Fruit fly (Drosophila melanogaster) whole organism, wandering third instar larva: ENCODE measurements around the gene CG46427.
A peak's percentile ranks its signal among the peaks of the same experiment; 100 is the strongest.

ENCODE experiments used
- CG32264 ChIP-seq: fragments of 200-800 bp; sonication (Bioruptor generic); optimal IDR thresholded peaks from 2 replicates; lab custom pipeline; 2016; ENCODE audit warnings: missing biosample characterization, missing genetic modification characterization
- CG9705 ChIP-seq: fragments of 200-800 bp; sonication (Bioruptor generic); optimal IDR thresholded peaks from 2 replicates; lab custom pipeline; 2018; ENCODE audit warnings: missing biosample characterization, mild to moderate bottlenecking, missing genetic modification characterization
- Dfd ChIP-seq: fragments of >200 bp; optimal IDR thresholded peaks from 2 replicates; lab custom pipeline; 2017; ENCODE audit warnings: missing biosample characterization, missing genetic modification characterization
- Dif ChIP-seq: fragments of 200-275, 200-300 bp; sonication (Bioruptor generic); optimal IDR thresholded peaks from 2 replicates; lab custom pipeline; 2018; ENCODE audit warnings: missing biosample characterization, missing genetic modification characterization; ENCODE audit not compliant: partially characterized antibody
- GATAd ChIP-seq: sonication (Bioruptor generic); optimal IDR thresholded peaks from 2 replicates; lab custom pipeline; 2016; ENCODE audit warnings: missing biosample characterization, missing genetic modification characterization
- HLH106 ChIP-seq: fragments of 200-800 bp; optimal IDR thresholded peaks from 3 replicates; lab custom pipeline; 2019; ENCODE audit warnings: missing biosample characterization, mild to moderate bottlenecking, missing genetic modification characterization, moderate library complexity
- Hnf4 ChIP-seq: fragments of 200-800 bp; sonication (Bioruptor generic); optimal IDR thresholded peaks from 2 replicates; lab custom pipeline; 2016; ENCODE audit warnings: missing biosample characterization, mild to moderate bottlenecking, missing genetic modification characterization
- Hr78 ChIP-seq: fragments of >200 bp; optimal IDR thresholded peaks from 2 replicates; lab custom pipeline; 2017; ENCODE audit warnings: missing biosample characterization, missing genetic modification characterization
- Hr83 ChIP-seq: fragments of 200-300 bp; sonication (Bioruptor generic); optimal IDR thresholded peaks from 2 replicates; lab custom pipeline; 2016; ENCODE audit warnings: missing biosample characterization, mild to moderate bottlenecking, missing genetic modification characterization, moderate library complexity; ENCODE audit not compliant: poor library complexity, severe bottlenecking
- Jra ChIP-seq: sonication (Bioruptor generic); optimal IDR thresholded peaks from 2 replicates; lab custom pipeline; 2016; ENCODE audit warnings: missing biosample characterization, missing genetic modification characterization
- Mio ChIP-seq: sonication (Bioruptor generic); optimal IDR thresholded peaks from 2 replicates; lab custom pipeline; 2016; ENCODE audit warnings: missing biosample characterization, missing genetic modification characterization
- Myc ChIP-seq: fragments of >200 bp; optimal IDR thresholded peaks from 2 replicates; lab custom pipeline; 2017
- N ChIP-seq: fragments of >200 bp; optimal IDR thresholded peaks from 2 replicates; lab custom pipeline; 2018; ENCODE audit warnings: missing biosample characterization, missing external identifiers, missing genetic modification characterization
- OdsH ChIP-seq: fragments of 200-800 bp; sonication (Bioruptor generic); optimal IDR thresholded peaks from 2 replicates; lab custom pipeline; 2016; ENCODE audit warnings: missing biosample characterization, mild to moderate bottlenecking, missing genetic modification characterization
- Rel ChIP-seq, 2 experiments: fragments of 200-800 bp; sonication (Bioruptor generic) in 1 of 2; optimal IDR thresholded peaks; 2 replicates in 1 of 2; 3 replicates in 1 of 2; lab custom pipeline; 2016 to 2019; ENCODE audit warnings: mild to moderate bottlenecking in 2 of 2, missing biosample characterization in 2 of 2, missing genetic modification characterization in 2 of 2, moderate library complexity in 1 of 2
- Sp1 ChIP-seq: fragments of 200-800 bp; sonication (Bioruptor generic); optimal IDR thresholded peaks from 3 replicates; lab custom pipeline; 2019; ENCODE audit warnings: missing biosample characterization, mild to moderate bottlenecking, missing genetic modification characterization, moderate library complexity
- Vsx2 ChIP-seq: fragments of 200-300, 225-300 bp; sonication (Bioruptor generic); optimal IDR thresholded peaks from 2 replicates; lab custom pipeline; 2018; ENCODE audit warnings: missing biosample characterization, missing genetic modification characterization; ENCODE audit not compliant: partially characterized antibody
- br ChIP-seq: fragments of 200-800 bp; sonication (Bioruptor generic); optimal IDR thresholded peaks from 2 replicates; lab custom pipeline; 2016; ENCODE audit warnings: missing biosample characterization, missing genetic modification characterization
- brk ChIP-seq: fragments of 200-800 bp; sonication (Bioruptor generic); optimal IDR thresholded peaks from 2 replicates; lab custom pipeline; 2016; ENCODE audit warnings: missing biosample characterization, mild to moderate bottlenecking, missing genetic modification characterization
- dl ChIP-seq, 2 experiments: fragments of 175-275, 200-275 bp in 1 of 2; fragments of 200-275 bp in 1 of 2; sonication (Bioruptor generic); optimal IDR thresholded peaks; lab custom pipeline; 2018; ENCODE audit warnings: mild to moderate bottlenecking in 2 of 2, missing biosample characterization in 2 of 2, missing genetic modification characterization in 2 of 2, moderate library complexity in 2 of 2; ENCODE audit not compliant: partially characterized antibody in 2 of 2, insufficient read depth in 1 of 2
- dmrt93B ChIP-seq: fragments of 200-800 bp; sonication (Bioruptor generic); optimal IDR thresholded peaks from 2 replicates; lab custom pipeline; 2018; ENCODE audit warnings: missing biosample characterization, mild to moderate bottlenecking, missing genetic modification characterization
- dsf ChIP-seq: sonication (Bioruptor generic); optimal IDR thresholded peaks from 2 replicates; lab custom pipeline; 2016; ENCODE audit warnings: missing biosample characterization, missing genetic modification characterization, borderline replicate concordance
- ey ChIP-seq: fragments of 200-800 bp; sonication (Bioruptor generic); optimal IDR thresholded peaks from 2 replicates; lab custom pipeline; 2016; ENCODE audit warnings: missing biosample characterization, missing genetic modification characterization
- foxo ChIP-seq, 2 experiments: fragments of 200-800 bp; sonication (Bioruptor generic); optimal IDR thresholded peaks; 2 replicates in 1 of 2; 3 replicates in 1 of 2; lab custom pipeline; 2016 to 2017; ENCODE audit warnings: missing biosample characterization in 2 of 2, missing genetic modification characterization in 2 of 2
- fru ChIP-seq: fragments of 200-800 bp; sonication (Bioruptor generic); optimal IDR thresholded peaks from 3 replicates; lab custom pipeline; 2016; ENCODE audit warnings: missing biosample characterization, mild to moderate bottlenecking, missing genetic modification characterization
- h ChIP-seq: fragments of 200-800 bp; sonication (Bioruptor generic); optimal IDR thresholded peaks from 3 replicates; lab custom pipeline; 2016; ENCODE audit warnings: missing biosample characterization, mild to moderate bottlenecking, missing genetic modification characterization
- jim ChIP-seq: fragments of 175-275, 200-325 bp; sonication (Bioruptor generic); optimal IDR thresholded peaks from 2 replicates; lab custom pipeline; 2016; ENCODE audit warnings: missing biosample characterization, mild to moderate bottlenecking, missing genetic modification characterization
- lola ChIP-seq: fragments of >200 bp; optimal IDR thresholded peaks from 2 replicates; lab custom pipeline; 2017; ENCODE audit warnings: missing biosample characterization, missing genetic modification characterization
- pan ChIP-seq: fragments of >200 bp; optimal IDR thresholded peaks from 2 replicates; lab custom pipeline; 2017
- psq ChIP-seq: fragments of 200-800 bp; sonication (Bioruptor generic); optimal IDR thresholded peaks from 3 replicates; lab custom pipeline; 2017; ENCODE audit warnings: missing biosample characterization, mild to moderate bottlenecking, missing genetic modification characterization, moderate library complexity
- rgr ChIP-seq: fragments of 200-800 bp; sonication (Bioruptor generic); optimal IDR thresholded peaks from 3 replicates; lab custom pipeline; 2016; ENCODE audit warnings: missing biosample characterization, mild to moderate bottlenecking, missing genetic modification characterization
- sage ChIP-seq: fragments of 200-800 bp; sonication (Bioruptor generic); optimal IDR thresholded peaks from 2 replicates; lab custom pipeline; 2016; ENCODE audit warnings: missing biosample characterization, mild to moderate bottlenecking, missing genetic modification characterization
- sv ChIP-seq: fragments of 200-800 bp; sonication (Bioruptor generic); optimal IDR thresholded peaks from 3 replicates; lab custom pipeline; 2016; ENCODE audit warnings: missing biosample characterization, missing genetic modification characterization
- tai ChIP-seq: sonication (Bioruptor generic); optimal IDR thresholded peaks from 2 replicates; lab custom pipeline; 2016; ENCODE audit warnings: missing biosample characterization, missing genetic modification characterization
- usp ChIP-seq: fragments of >200 bp; optimal IDR thresholded peaks from 2 replicates; lab custom pipeline; 2017; ENCODE audit warnings: missing biosample characterization, missing genetic modification characterization
- woc ChIP-seq: sonication (Bioruptor generic); optimal IDR thresholded peaks from 2 replicates; lab custom pipeline; 2016; ENCODE audit warnings: missing biosample characterization, mild to moderate bottlenecking, missing genetic modification characterization

Gene CG46427

dm6 chr3R:12406235-12407196, 32.4 kb downstream of the CG46427 start, which contains the start of gene CG5167:
Gene CG5167 (plus strand): TSS chr3R:12406532.
- peak; percentile 82 for TF ChIP-seq fru (GFP tag; lab: Kevin White, UChicago)
- TF ChIP-seq N (GFP tag; lab: Kevin White, UChicago), result no peak
- TF ChIP-seq HLH106, result peak; percentile 45
- TF ChIP-seq Rel (GFP tag; optimal IDR thresholded peaks at IDR 0.05; lab: Kevin White, UChicago), result no peak
- TF ChIP-seq Rel (tag; optimal IDR thresholded peaks at IDR 0.05; lab: Kevin White, UChicago), result peak; percentile 5
- peak; percentile 53 for TF ChIP-seq OdsH
- peak; percentile 69 for TF ChIP-seq rgr (GFP tag; lab: Kevin White, UChicago)
- peak; percentile 58 for TF ChIP-seq Sp1 (GFP tag; lab: Kevin White, UChicago)
- TF ChIP-seq h, result peak; percentile 58
- TF ChIP-seq jim (GFP tag; lab: Kevin White, UChicago), result no peak
- TF ChIP-seq dl (GFP tag; optimal IDR thresholded peaks at IDR 0.05; lab: Kevin White, UChicago; ENCODE audit: insufficient read depth in 1 of 2, partially characterized antibody in 2 of 2), result no peak
- TF ChIP-seq Hr78 (GFP tag; lab: Kevin White, UChicago), result no peak
- no peak for TF ChIP-seq CG32264 (GFP tag; lab: Kevin White, UChicago)
- TF ChIP-seq Myc, result no peak
- TF ChIP-seq psq (GFP tag; lab: Kevin White, UChicago), result peak; percentile 54
- TF ChIP-seq Hr83 (GFP tag; lab: Kevin White, UChicago), result no peak
- TF ChIP-seq foxo (GFP tag; optimal IDR thresholded peaks at IDR 0.05; lab: Kevin White, UChicago), result peak in 1 of 2 experiments; percentile 67
- TF ChIP-seq ey, result peak; percentile 43
- no peak for TF ChIP-seq dmrt93B (GFP tag; lab: Kevin White, UChicago)
- TF ChIP-seq woc (GFP tag; lab: Kevin White, UChicago), result peak; percentile 48
- TF ChIP-seq CG9705, result peak; percentile 14
- TF ChIP-seq br (GFP tag; lab: Kevin White, UChicago), result peak; percentile 52

- TF ChIP-seq dsf (GFP tag; lab: Kevin White, UChicago), result no peak
- no peak for TF ChIP-seq Dfd (GFP tag; lab: Kevin White, UChicago)
- TF ChIP-seq CG32264 (GFP tag; lab: Kevin White, UChicago), result no peak
- no peak for TF ChIP-seq Dif (GFP tag; lab: Kevin White, UChicago)
These were observed 33.1 kb downstream of the CG46427 start, which contains the start of gene Cyp9f2 for dm6 chr3R:12405928-12406234. Gene Cyp9f2 (minus strand): TSS chr3R:12406028.

dm6 chr3R:12405134-12405533, 33.8 kb downstream of the CG46427 start:
- TF ChIP-seq Hr78 (GFP tag; lab: Kevin White, UChicago) (no peak), N (GFP tag; lab: Kevin White, UChicago) (no peak), dsf (GFP tag; lab: Kevin White, UChicago) (no peak)

- peak; percentile 89 for TF ChIP-seq ey
- peak; percentile 99 for TF ChIP-seq sage (GFP tag; lab: Kevin White, UChicago)
- peak; percentile 92 for TF ChIP-seq Hr83 (GFP tag; lab: Kevin White, UChicago)
- TF ChIP-seq Dfd (GFP tag; lab: Kevin White, UChicago), result no peak
- peak; percentile 36 for TF ChIP-seq GATAd (GFP tag; lab: Kevin White, UChicago)
- peak; percentile 94 for TF ChIP-seq fru (GFP tag; lab: Kevin White, UChicago)
- TF ChIP-seq dsf (GFP tag; lab: Kevin White, UChicago), result peak; percentile 88
- TF ChIP-seq pan, result no peak
- TF ChIP-seq br (GFP tag; lab: Kevin White, UChicago), result peak; percentile 95
- no peak for TF ChIP-seq dl (GFP tag; optimal IDR thresholded peaks at IDR 0.05; lab: Kevin White, UChicago; ENCODE audit: insufficient read depth in 1 of 2, partially characterized antibody in 2 of 2)
- TF ChIP-seq Mio (GFP tag; lab: Kevin White, UChicago), result peak; percentile 59
- no peak for TF ChIP-seq N (GFP tag; lab: Kevin White, UChicago)
- peak; percentile 94 for TF ChIP-seq Hnf4
- TF ChIP-seq Dif (GFP tag; lab: Kevin White, UChicago), result no peak
- TF ChIP-seq Myc, result no peak
- peak; percentile 94 for TF ChIP-seq sv (GFP tag; lab: Kevin White, UChicago)
- TF ChIP-seq Rel (GFP tag; optimal IDR thresholded peaks at IDR 0.05; lab: Kevin White, UChicago), result peak; percentile 90
- TF ChIP-seq Rel (tag; optimal IDR thresholded peaks at IDR 0.05; lab: Kevin White, UChicago), result peak; percentile 93
- TF ChIP-seq tai, result no peak
- TF ChIP-seq psq (GFP tag; lab: Kevin White, UChicago), result peak; percentile 84
- TF ChIP-seq rgr (GFP tag; lab: Kevin White, UChicago), result peak; percentile 97
- peak; percentile 98 for TF ChIP-seq HLH106
- peak; percentile 100 for TF ChIP-seq CG9705
- peak; percentile 95 for TF ChIP-seq brk (GFP tag; lab: Kevin White, UChicago)
- peak; percentile 99 for TF ChIP-seq Sp1 (GFP tag; lab: Kevin White, UChicago)
- TF ChIP-seq OdsH, result peak; percentile 95
- no peak for TF ChIP-seq usp (GFP tag; lab: Kevin White, UChicago)
- TF ChIP-seq CG32264 (GFP tag; lab: Kevin White, UChicago), result peak; percentile 94
- peak; percentile 86 for TF ChIP-seq woc (GFP tag; lab: Kevin White, UChicago)
- TF ChIP-seq lola (GFP tag; lab: Kevin White, UChicago), result no peak
- no peak for TF ChIP-seq jim (GFP tag; lab: Kevin White, UChicago)
- TF ChIP-seq dmrt93B (GFP tag; lab: Kevin White, UChicago), result peak; percentile 99
- peak; percentile 99 for TF ChIP-seq h
- peak; percentile 89 to 96 for TF ChIP-seq foxo (GFP tag; optimal IDR thresholded peaks at IDR 0.05; lab: Kevin White, UChicago)
- TF ChIP-seq Vsx2, result no peak
- peak; percentile 84 for TF ChIP-seq Jra (GFP tag; lab: Kevin White, UChicago)
- TF ChIP-seq Hr78 (GFP tag; lab: Kevin White, UChicago), result no peak
These were observed 36.0 kb downstream of the CG46427 start for dm6 chr3R:12402935-12403334.
